Worm (Caenorhabditis elegans): ENCODE data around the gene lipl-4.

The lipl-4 gene

ce11 chrV:6593700-6594244 is 43.8 kb downstream of the lipl-4 start, which contains the start of gene hcp-1 (continued):
- TF ChIP-seq F22D6.2 (tag; optimal IDR thresholded peaks at IDR 0.05) (no peak), B0035.1 (tag; optimal IDR thresholded peaks at IDR 0.05) (no peak), rec-8 (tag; optimal IDR thresholded peaks at IDR 0.05) (no peak), lsy-27 (tag; optimal IDR thresholded peaks at IDR 0.05; ENCODE audit: borderline replicate concordance, insufficient read depth) (no peak), nfyb-1 (GFP tag; IDR thresholded peaks at IDR 0.05) (no peak), C06A6.2 (GFP tag; conservative IDR thresholded peaks at IDR 0.05) (no peak), ceh-91 (GFP tag; IDR thresholded peaks at IDR 0.05) (peak; percentile 99), hsf-1 (GFP tag; IDR thresholded peaks at IDR 0.05) (peak; percentile 91), C17E4.6 (GFP tag; IDR thresholded peaks at IDR 0.05) (peak; percentile 84; the same call in 1 of the 2 replicates), madf-10 (tag; optimal IDR thresholded peaks at IDR 0.05) (no peak), madf-6 (GFP tag; IDR thresholded peaks at IDR 0.05) (peak; percentile 100), snpc-3.4 (tag; optimal IDR thresholded peaks at IDR 0.05) (peak; percentile 95), F33H1.4 (GFP tag; IDR thresholded peaks at IDR 0.05) (peak; percentile 89), ceh-40 (GFP tag; IDR thresholded peaks at IDR 0.05) (no peak), let-607 (tag; optimal IDR thresholded peaks at IDR 0.05) (no peak), lin-40 (tag; optimal IDR thresholded peaks at IDR 0.05) (no peak), Y56A3A.18 (GFP tag; IDR thresholded peaks at IDR 0.05) (0 out of 2 replicates have a peak, but pooled peaks have one; percentile 28), dox-1 (GFP tag; IDR thresholded peaks at IDR 0.05) (peak; percentile 94; the same call in 1 of the 2 replicates), snpc-4 (GFP tag; optimal IDR thresholded peaks at IDR 0.05) (peak; percentile 34), snpc-4 (tag; optimal IDR thresholded peaks at IDR 0.05) (peak in 2 of 4 experiments; percentile 56 to 66), hmg-1.2 (GFP tag; IDR thresholded peaks at IDR 0.05) (peak; percentile 71), aptf-2 (GFP tag; conservative IDR thresholded peaks at IDR 0.05) (no peak), lin-35 (GFP tag; optimal IDR thresholded peaks at IDR 0.05) (peak; percentile 61 to 86 (median 83)), xnd-1 (tag; optimal IDR thresholded peaks at IDR 0.05) (peak; percentile 99), dpl-1 (GFP tag; optimal IDR thresholded peaks at IDR 0.05) (peak; percentile 99), ztf-18 (tag; optimal IDR thresholded peaks at IDR 0.05) (peak; percentile 11), tlf-1 (GFP tag; optimal IDR thresholded peaks at IDR 0.05) (peak; percentile 93), nfya-1 (tag; optimal IDR thresholded peaks at IDR 0.05; ENCODE audit: borderline replicate concordance, insufficient read depth) (no peak), snpc-1.1 (tag; optimal IDR thresholded peaks at IDR 0.05; ENCODE audit: insufficient read depth) (peak; percentile 38), hrde-1 (tag; optimal IDR thresholded peaks at IDR 0.05; ENCODE audit: borderline replicate concordance) (peak; percentile 62), tbx-9 (tag; optimal IDR thresholded peaks at IDR 0.05; ENCODE audit: borderline replicate concordance) (no peak), him-1 (tag; optimal IDR thresholded peaks at IDR 0.05) (peak; percentile 70), F55B11.4 (tag; optimal IDR thresholded peaks at IDR 0.05; ENCODE audit: borderline replicate concordance, insufficient read depth) (no peak), Y53G8AR.9 (GFP tag; conservative IDR thresholded peaks at IDR 0.05) (peak; percentile 89; the same call in 1 of the 2 replicates), ceh-58 (GFP tag; IDR thresholded peaks at IDR 0.05) (no peak), F23B12.7 (tag; optimal IDR thresholded peaks at IDR 0.05; ENCODE audit: insufficient read depth) (peak; percentile 58), somi-1 (GFP tag; optimal IDR thresholded peaks at IDR 0.05) (no peak)

Measured in whole organism, young adult.